Fruit fly (Drosophila melanogaster) whole organism, embryonic: ENCODE results near the gene mat.

Experiments
- Asciz ChIP-seq: fragments of 200-800 bp; sonication (Bioruptor generic); optimal IDR thresholded peaks from 2 replicates; lab custom pipeline; 2017; ENCODE audit warnings: missing biosample characterization, mild to moderate bottlenecking, missing genetic modification characterization, missing genetic modification reagents
- Atf3 ChIP-seq: fragments of 200-800 bp; sonication (Bioruptor generic); optimal IDR thresholded peaks from 3 replicates; lab custom pipeline; 2016; ENCODE audit warnings: missing biosample characterization, missing genetic modification characterization
- Awh ChIP-seq: fragments of 200-800 bp; sonication (Bioruptor generic); IDR thresholded peaks from 2 replicates; pipeline ENCODE4, ENCODE4 v1.3.6; 2022; ENCODE audit warnings: missing biosample characterization, missing genetic modification characterization
- CG10462 ChIP-seq: fragments of 200-800 bp; sonication (Bioruptor generic); optimal IDR thresholded peaks from 2 replicates; lab custom pipeline; 2016; ENCODE audit warnings: missing biosample characterization, missing genetic modification characterization
- CG10565 ChIP-seq: fragments of 200-800 bp; sonication (Bioruptor generic); optimal IDR thresholded peaks from 3 replicates; lab custom pipeline; 2016; ENCODE audit warnings: missing biosample characterization, mild to moderate bottlenecking, missing genetic modification characterization
- CG11085 ChIP-seq: fragments of 200-800 bp; sonication (Bioruptor generic); IDR thresholded peaks from 2 replicates; pipeline ENCODE4 v1.3.6; 2022; ENCODE audit warnings: missing biosample characterization, missing genetic modification characterization
- CG11093 ChIP-seq: fragments of 200-800 bp; sonication (Bioruptor generic); IDR thresholded peaks from 3 replicates; pipeline ENCODE4 v1.3.6; 2022; ENCODE audit warnings: missing biosample characterization, missing genetic modification characterization
- CG12219 ChIP-seq: fragments of 200-800 bp; sonication (Bioruptor generic); optimal IDR thresholded peaks from 3 replicates; lab custom pipeline; 2018; ENCODE audit warnings: missing biosample characterization, mild to moderate bottlenecking, missing genetic modification characterization
- CG12744 ChIP-seq: fragments of 200-800 bp; sonication (Bioruptor generic); optimal IDR thresholded peaks from 2 replicates; lab custom pipeline; 2016; ENCODE audit warnings: missing biosample characterization, missing genetic modification characterization
- CG13296 ChIP-seq: fragments of 200-800 bp; sonication (Bioruptor generic); optimal IDR thresholded peaks from 3 replicates; lab custom pipeline; 2018; ENCODE audit warnings: missing biosample characterization, mild to moderate bottlenecking, missing genetic modification characterization
- CG15514 ChIP-seq: fragments of 200-800 bp; sonication (Bioruptor generic); optimal IDR thresholded peaks from 3 replicates; lab custom pipeline; 2017; ENCODE audit warnings: missing biosample characterization, missing genetic modification characterization, mild to moderate bottlenecking, moderate library complexity, missing genetic modification reagents
- CG1792 ChIP-seq: fragments of 200-800 bp; sonication (Bioruptor generic); optimal IDR thresholded peaks from 2 replicates; lab custom pipeline; 2016; ENCODE audit warnings: missing biosample characterization, missing genetic modification characterization
- CG2202 ChIP-seq: fragments of 200-800 bp; sonication (Bioruptor generic); optimal IDR thresholded peaks from 2 replicates; lab custom pipeline; 2018; ENCODE audit warnings: missing biosample characterization, mild to moderate bottlenecking, missing genetic modification characterization
- CG2678 ChIP-seq: fragments of 200-800 bp; sonication (Bioruptor generic); optimal IDR thresholded peaks from 3 replicates; lab custom pipeline; 2019; ENCODE audit warnings: missing biosample characterization, mild to moderate bottlenecking, missing genetic modification characterization, moderate library complexity
- CG31441 ChIP-seq: fragments of 200-800 bp; sonication (Bioruptor generic); IDR thresholded peaks from 2 replicates; pipeline ENCODE4 v1.3.6; 2022; ENCODE audit warnings: missing biosample characterization, missing genetic modification characterization
- CG4282 ChIP-seq: fragments of 200-800 bp; sonication (Bioruptor generic); optimal IDR thresholded peaks from 2 replicates; lab custom pipeline; 2016; ENCODE audit warnings: missing biosample characterization, missing genetic modification characterization
- CG5180 ChIP-seq: fragments of 200-800 bp; sonication (Bioruptor generic); optimal IDR thresholded peaks from 3 replicates; lab custom pipeline; 2017; ENCODE audit warnings: missing biosample characterization, missing genetic modification characterization, mild to moderate bottlenecking, moderate library complexity, missing genetic modification reagents
- CG6689 ChIP-seq: fragments of 200-800 bp; sonication (Bioruptor generic); IDR thresholded peaks from 2 replicates; pipeline ENCODE4 v1.3.6; 2022; ENCODE audit warnings: missing biosample characterization, missing genetic modification characterization
- CG8089 ChIP-seq: fragments of 200-800 bp; sonication (Bioruptor generic); optimal IDR thresholded peaks from 3 replicates; lab custom pipeline; 2016; ENCODE audit warnings: missing biosample characterization, missing genetic modification characterization
- Eip74EF ChIP-seq, 2 experiments: fragments of 200-800 bp in 1 of 2; fragments of >200 bp in 1 of 2; sonication (Bioruptor generic) in 1 of 2; optimal IDR thresholded peaks; 2 replicates each; lab custom pipeline; 2017 to 2019; ENCODE audit warnings: missing biosample characterization in 2 of 2, missing genetic modification characterization in 2 of 2, mild to moderate bottlenecking in 1 of 2, moderate library complexity in 1 of 2
- Elba2 ChIP-seq: fragments of 200-800 bp; sonication (Bioruptor generic); optimal IDR thresholded peaks from 3 replicates; lab custom pipeline; 2016; ENCODE audit warnings: missing biosample characterization, missing genetic modification characterization
- H15 ChIP-seq: fragments of 200-800 bp; sonication (Bioruptor generic); IDR thresholded peaks from 3 replicates; pipeline ENCODE4 v1.3.6; 2022; ENCODE audit warnings: missing biosample characterization, missing genetic modification characterization
- H2.0 ChIP-seq: fragments of 200-800 bp; sonication (Bioruptor generic); IDR thresholded peaks from 2 replicates; pipeline ENCODE4 v1.3.6; 2022; ENCODE audit warnings: missing biosample characterization, missing genetic modification characterization
- MBD-R2 ChIP-seq: fragments of 200-800 bp; sonication (Bioruptor generic); IDR thresholded peaks from 2 replicates; pipeline ENCODE4 v1.3.6; 2022; ENCODE audit warnings: missing biosample characterization, missing genetic modification characterization
- MESR4 ChIP-seq: fragments of 200-800 bp; sonication (Bioruptor generic); optimal IDR thresholded peaks from 2 replicates; lab custom pipeline; 2018; ENCODE audit warnings: missing biosample characterization, mild to moderate bottlenecking, missing genetic modification characterization, moderate library complexity
- Nf-YB ChIP-seq: fragments of 200-800 bp; sonication (Bioruptor generic); optimal IDR thresholded peaks from 3 replicates; lab custom pipeline; 2019; ENCODE audit warnings: missing biosample characterization, mild to moderate bottlenecking, missing genetic modification characterization, moderate library complexity
- Poxn ChIP-seq: fragments of 200-800 bp; sonication (Bioruptor generic); IDR thresholded peaks from 2 replicates; pipeline ENCODE4 v1.3.6; 2022; ENCODE audit warnings: missing biosample characterization, missing genetic modification characterization
- Ptx1 ChIP-seq: fragments of 200-800 bp; sonication (Bioruptor generic); IDR thresholded peaks from 2 replicates; pipeline ENCODE4 v1.3.6; 2022; ENCODE audit warnings: missing biosample characterization, missing genetic modification characterization
- Sry-β ChIP-seq: fragments of 200-800 bp; sonication (Bioruptor generic); optimal IDR thresholded peaks from 2 replicates; lab custom pipeline; 2018; ENCODE audit warnings: missing biosample characterization, mild to moderate bottlenecking, missing genetic modification characterization, moderate library complexity
- Xrp1 ChIP-seq: fragments of 200-800 bp; sonication (Bioruptor generic); IDR thresholded peaks from 2 replicates; pipeline ENCODE4 v1.3.6; 2022; ENCODE audit warnings: missing biosample characterization, missing genetic modification characterization
- ap ChIP-seq: fragments of 200-800 bp; sonication (Bioruptor generic); IDR thresholded peaks from 2 replicates; pipeline ENCODE4 v1.3.6; 2022; ENCODE audit warnings: missing biosample characterization, missing genetic modification characterization
- ase ChIP-seq: fragments of 200-800 bp; sonication (Bioruptor generic); IDR thresholded peaks from 3 replicates; pipeline ENCODE4 v1.3.6; 2022; ENCODE audit warnings: missing biosample characterization, missing genetic modification characterization
- br ChIP-seq: fragments of >200 bp; optimal IDR thresholded peaks from 2 replicates; lab custom pipeline; 2017
- chif ChIP-seq, 2 experiments: fragments of 200-800 bp; sonication (Bioruptor generic); optimal IDR thresholded peaks; 3 replicates each; lab custom pipeline; 2016; ENCODE audit warnings: missing biosample characterization in 2 of 2, missing genetic modification characterization in 2 of 2
- disco-r ChIP-seq: fragments of 200-800 bp; sonication (Bioruptor generic); optimal IDR thresholded peaks from 2 replicates; lab custom pipeline; 2016; ENCODE audit warnings: missing biosample characterization, missing genetic modification characterization
- fru ChIP-seq: fragments of >200 bp; optimal IDR thresholded peaks from 2 replicates; lab custom pipeline; 2017
- kay ChIP-seq: fragments of 200-800 bp; sonication (Bioruptor generic); optimal IDR thresholded peaks from 2 replicates; lab custom pipeline; 2016; ENCODE audit warnings: missing biosample characterization, missing genetic modification characterization
- lola ChIP-seq, 3 experiments: fragments of >200 bp in 2 of 3; fragments of 200-800 bp in 1 of 3; sonication (Bioruptor generic) in 1 of 3; optimal IDR thresholded peaks; 2 replicates each; lab custom pipeline; 2017 to 2019; ENCODE audit warnings: missing biosample characterization in 3 of 3, missing genetic modification characterization in 3 of 3, mild to moderate bottlenecking in 1 of 3, moderate library complexity in 1 of 3
- mam ChIP-seq: fragments of 200-800 bp; sonication (Bioruptor generic); optimal IDR thresholded peaks from 3 replicates; lab custom pipeline; 2016; ENCODE audit warnings: missing biosample characterization, missing genetic modification characterization
- odd ChIP-seq: fragments of 200-800 bp; sonication (Bioruptor generic); optimal IDR thresholded peaks from 2 replicates; lab custom pipeline; 2017; ENCODE audit warnings: missing biosample characterization, mild to moderate bottlenecking, missing genetic modification characterization
- pho ChIP-seq: fragments of 200-800 bp; sonication (Bioruptor generic); optimal IDR thresholded peaks from 2 replicates; lab custom pipeline; 2016; ENCODE audit warnings: missing biosample characterization, missing genetic modification characterization
- psq ChIP-seq: fragments of 200-800 bp; sonication (Bioruptor generic); optimal IDR thresholded peaks from 2 replicates; lab custom pipeline; 2017; ENCODE audit warnings: missing biosample characterization, missing genetic modification characterization
- row ChIP-seq: fragments of 200-800 bp; sonication (Bioruptor generic); IDR thresholded peaks from 3 replicates; pipeline ENCODE4 v1.3.6; 2022; ENCODE audit warnings: missing biosample characterization, missing genetic modification characterization
- run ChIP-seq: fragments of 200-800 bp; sonication (Bioruptor generic); optimal IDR thresholded peaks from 3 replicates; lab custom pipeline; 2018; ENCODE audit warnings: missing biosample characterization, mild to moderate bottlenecking, missing genetic modification characterization
- salm ChIP-seq: fragments of 200-800 bp; sonication (Bioruptor generic); optimal IDR thresholded peaks from 2 replicates; lab custom pipeline; 2018; ENCODE audit warnings: missing biosample characterization, mild to moderate bottlenecking, missing genetic modification characterization
- sc ChIP-seq, 3 experiments: fragments of >200 bp in 2 of 3; fragments of 200-800 bp in 1 of 3; sonication (Bioruptor generic) in 1 of 3; optimal IDR thresholded peaks; 2 replicates in 2 of 3; 3 replicates in 1 of 3; lab custom pipeline; 2017; ENCODE audit warnings: mild to moderate bottlenecking in 1 of 3, missing biosample characterization in 1 of 3, missing genetic modification characterization in 1 of 3, missing genetic modification reagents in 1 of 3
- sens ChIP-seq: fragments of 200-800 bp; sonication (Bioruptor generic); peaks from one replicate; lab custom pipeline; 2016; ENCODE audit warnings: missing biosample characterization, missing genetic modification characterization
- slbo ChIP-seq: fragments of 200-800 bp; sonication (Bioruptor generic); IDR thresholded peaks from 2 replicates; pipeline ENCODE4 v1.3.6; 2022; ENCODE audit warnings: missing biosample characterization, missing genetic modification characterization
- so ChIP-seq: fragments of 200-800 bp; sonication (Bioruptor generic); IDR thresholded peaks from 3 replicates; pipeline ENCODE4 v1.3.6; 2022; ENCODE audit warnings: missing biosample characterization, missing genetic modification characterization
- wdn ChIP-seq: fragments of 200-800 bp; sonication (Bioruptor generic); IDR thresholded peaks from 2 replicates; pipeline ENCODE4 v1.3.6; 2022; ENCODE audit warnings: missing biosample characterization, missing genetic modification characterization
- yki ChIP-seq: fragments of >200 bp; optimal IDR thresholded peaks from 3 replicates; lab custom pipeline; 2018
- zf30C ChIP-seq: fragments of 200-800 bp; sonication (Bioruptor generic); optimal IDR thresholded peaks from 3 replicates; lab custom pipeline; 2018; ENCODE audit warnings: missing biosample characterization, mild to moderate bottlenecking, missing genetic modification characterization

Gene mat

dm6 chr3L:872389-872972 is 30.2 kb upstream of the mat start (continued):
- TF ChIP-seq row (peak; percentile 81), H2.0 (no peak), CG11093 (GFP tag; lab: Robert Waterston, UW) (0 out of 3 replicates have a peak, but pooled peaks have one; percentile 15), Awh (no peak), MBD-R2 (peak; percentile 56), Elba2 (GFP tag; lab: Kevin White, UChicago) (no peak), CG4282 (GFP tag; lab: Kevin White, UChicago) (no peak), wdn (GFP tag; lab: Robert Waterston, UW) (no peak), psq (GFP tag; lab: Kevin White, UChicago) (no peak), mam (peak; percentile 62), Poxn (GFP tag; lab: Robert Waterston, UW) (no peak), CG13296 (no peak), CG6689 (0 out of 2 replicates have a peak, but pooled peaks have one; percentile 9), yki (no peak), CG31441 (GFP tag; lab: Robert Waterston, UW) (peak; percentile 9; the same call in 1 of the 2 replicates), CG11085 (GFP tag; lab: Robert Waterston, UW) (no peak), CG10565 (GFP tag; lab: Kevin White, UChicago) (no peak), CG2678 (tag; lab: Kevin White, UChicago) (peak; percentile 51), CG2202 (tag; lab: Kevin White, UChicago) (no peak), CG5180 (GFP tag; lab: Kevin White, UChicago) (no peak), CG12744 (GFP tag; lab: Kevin White, UChicago) (no peak), CG15514 (GFP tag; lab: Kevin White, UChicago) (peak; percentile 26), chif (GFP tag; optimal IDR thresholded peaks at IDR 0.05; lab: Kevin White, UChicago) (peak in 1 of 2 experiments; percentile 25), lola (GFP tag; optimal IDR thresholded peaks at IDR 0.05; lab: Kevin White, UChicago) (peak in 1 of 3 experiments; percentile 12), pho (peak; percentile 47), CG8089 (GFP tag; lab: Kevin White, UChicago) (no peak), H15 (no peak), CG12219 (no peak), slbo (GFP tag; lab: Robert Waterston, UW) (peak; percentile 61), Atf3 (GFP tag; lab: Kevin White, UChicago) (peak; percentile 13), sens (peak; percentile 79), Asciz (GFP tag; lab: Kevin White, UChicago) (no peak), Xrp1 (GFP tag; lab: Robert Waterston, UW) (no peak), br (lab: Kevin White, UChicago) (no peak), odd (GFP tag; lab: Kevin White, UChicago) (no peak), Eip74EF (GFP tag; optimal IDR thresholded peaks at IDR 0.05; lab: Kevin White, UChicago) (no peak), salm (tag; lab: Kevin White, UChicago) (no peak), Nf-YB (GFP tag; lab: Kevin White, UChicago) (no peak), kay (GFP tag; lab: Kevin White, UChicago) (peak; percentile 27), CG10462 (no peak), zf30C (GFP tag; lab: Kevin White, UChicago) (no peak), MESR4 (no peak), CG1792 (GFP tag; lab: Kevin White, UChicago) (peak; percentile 27), fru (no peak), Sry-β (GFP tag; lab: Kevin White, UChicago) (peak; percentile 76), so (GFP tag; lab: Robert Waterston, UW) (no peak), sc (optimal IDR thresholded peaks at IDR 0.05; lab: Kevin White, UChicago) (no peak), sc (GFP tag; optimal IDR thresholded peaks at IDR 0.05; lab: Kevin White, UChicago) (no peak), ap (GFP tag; lab: Robert Waterston, UW) (no peak), Ptx1 (GFP tag; lab: Robert Waterston, UW) (0 out of 2 replicates have a peak, but pooled peaks have one; percentile 38), ase (GFP tag; lab: Robert Waterston, UW) (no peak), disco-r (GFP tag; lab: Kevin White, UChicago) (no peak), run (tag; lab: Kevin White, UChicago) (no peak)
